Fruit fly (Drosophila melanogaster): ENCODE data around the gene Mical.

The Mical gene

DNA sequence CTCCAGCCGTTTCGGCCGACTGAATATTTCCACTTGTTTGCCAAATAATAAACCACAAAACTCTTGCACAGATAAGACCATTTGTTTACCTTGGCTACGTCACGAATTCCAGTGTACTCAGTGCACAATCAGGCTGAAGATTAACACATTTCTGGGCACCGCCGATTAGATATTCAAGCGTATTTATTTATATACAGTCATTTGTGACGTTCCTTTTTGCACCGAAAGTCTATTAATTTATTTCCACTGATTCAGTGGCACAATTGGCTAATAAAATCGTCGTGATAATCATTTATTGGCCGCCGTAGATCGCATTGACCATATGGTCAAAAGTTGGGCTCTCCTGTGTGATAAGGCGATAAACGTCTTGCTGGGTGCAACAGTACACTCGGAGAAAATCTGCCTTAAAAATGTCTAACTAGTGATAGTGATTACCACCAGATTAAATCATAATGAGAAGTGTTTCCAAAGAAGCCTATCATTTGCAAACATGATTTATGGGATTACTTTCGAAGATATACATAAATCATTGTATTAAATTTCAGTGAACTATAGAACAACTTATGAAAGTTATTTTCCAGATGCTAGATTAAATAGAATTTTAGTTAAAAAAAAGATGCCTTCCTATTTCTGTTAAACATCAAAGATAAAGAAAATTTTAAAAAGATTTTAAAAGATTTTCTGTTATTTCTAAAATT is 11.7 kb upstream of the Mical start:
- TF ChIP-seq Ets98B (GFP tag; IDR thresholded peaks at IDR 0.05) (no peak), EcR (GFP tag; optimal IDR thresholded peaks at IDR 0.05) (no peak), rn (GFP tag; IDR thresholded peaks at IDR 0.05) (no peak), Pif1A (GFP tag; optimal IDR thresholded peaks at IDR 0.05) (no peak), CG12605 (GFP tag; IDR thresholded peaks at IDR 0.05) (no peak), CG17806 (tag; optimal IDR thresholded peaks at IDR 0.05) (no peak), CG14655 (GFP tag; optimal IDR thresholded peaks at IDR 0.05) (no peak)

DNA sequence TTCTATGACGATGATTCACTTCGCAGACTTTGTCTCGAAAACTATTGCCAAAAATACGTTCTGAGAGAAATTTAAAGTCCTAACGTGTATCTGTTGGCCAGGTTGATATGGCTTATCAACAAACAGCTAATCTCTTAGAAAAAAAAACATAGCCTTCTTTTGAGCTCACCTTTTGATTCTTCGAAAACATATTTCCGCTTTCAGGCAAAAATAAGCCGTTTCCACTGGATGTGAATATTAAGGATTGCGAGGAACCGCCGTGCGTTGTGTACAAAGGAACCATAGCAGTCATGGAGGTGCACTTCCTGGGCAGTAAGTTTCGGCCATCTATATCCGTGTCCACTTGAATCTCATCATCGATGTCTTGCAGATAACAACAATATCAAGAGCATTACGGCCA is 10.9 kb upstream of the Mical start:
- TF ChIP-seq CG8301 (tag; optimal IDR thresholded peaks at IDR 0.05) (no peak), CG34367 (tag; optimal IDR thresholded peaks at IDR 0.05) (no peak), CG32121 (GFP tag; IDR thresholded peaks at IDR 0.05) (no peak), CG8159 (tag; optimal IDR thresholded peaks at IDR 0.05) (no peak), Pif1A (GFP tag; optimal IDR thresholded peaks at IDR 0.05) (no peak), CG12605 (GFP tag; IDR thresholded peaks at IDR 0.05) (no peak), D1 (tag; optimal IDR thresholded peaks at IDR 0.05) (no peak), CG9948 (tag; optimal IDR thresholded peaks at IDR 0.05) (no peak), CG15710 (tag; optimal IDR thresholded peaks at IDR 0.05) (no peak), EcR (GFP tag; optimal IDR thresholded peaks at IDR 0.05) (no peak), CG17806 (tag; optimal IDR thresholded peaks at IDR 0.05) (no peak)

dm6 chr3R:10052695-10053382 is 10.1 kb upstream of the Mical start, which contains the start of the genes Fancl and Npc2e:
Fancl (minus strand) TSS chr3R:10052869.
Npc2e (plus strand) TSS chr3R:10053332.
- TF ChIP-seq CG10348 (GFP tag; IDR thresholded peaks at IDR 0.05) (no peak), CG9948 (tag; optimal IDR thresholded peaks at IDR 0.05) (no peak), CG4496 (GFP tag; IDR thresholded peaks at IDR 0.05) (no peak), CG32121 (GFP tag; IDR thresholded peaks at IDR 0.05) (no peak), rn (GFP tag; IDR thresholded peaks at IDR 0.05) (no peak), Pif1B (GFP tag; optimal IDR thresholded peaks at IDR 0.05) (no peak), EcR (GFP tag; optimal IDR thresholded peaks at IDR 0.05) (no peak)

DNA sequence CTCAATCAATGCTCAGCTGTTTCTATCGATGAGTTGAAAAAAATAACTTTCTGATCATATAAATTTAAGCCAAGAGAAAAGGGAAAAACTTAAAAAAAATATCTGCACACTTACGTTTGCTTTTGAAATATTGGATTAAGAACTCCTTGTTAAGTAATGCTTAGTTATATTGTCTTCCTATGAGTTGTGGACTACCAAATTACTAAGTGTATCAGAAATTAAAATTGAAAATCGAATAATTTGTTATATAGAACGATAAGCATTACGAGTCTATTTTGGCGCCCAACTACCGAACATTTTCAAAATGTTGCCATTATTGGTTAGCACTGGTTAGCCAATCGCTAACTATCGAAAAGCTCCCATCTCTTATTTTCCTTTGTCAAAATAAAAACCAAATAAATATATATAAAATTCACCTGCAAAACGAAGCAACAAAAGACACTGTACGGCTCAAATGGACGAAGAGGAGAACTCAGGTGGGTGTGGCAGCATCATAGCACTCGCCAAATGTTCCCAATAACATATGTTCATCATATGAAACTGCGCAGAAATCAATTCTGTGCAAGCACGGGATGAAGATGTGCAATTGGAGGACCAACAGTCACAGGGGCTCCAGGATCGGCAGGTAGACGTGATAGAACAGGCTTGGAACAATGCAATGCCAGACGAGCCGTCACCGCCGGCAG is 6.3 kb upstream of the Mical start, which contains the start of gene ohgt:
Gene ohgt, plus strand, starts transcription at position 358 of the 686 bp plus-strand sequence.
- no peak for TF ChIP-seq CG13204 (GFP tag; optimal IDR thresholded peaks at IDR 0.05)
- peak; percentile 22 for TF ChIP-seq CG34367 (tag; optimal IDR thresholded peaks at IDR 0.05)
- no peak for TF ChIP-seq Snoo (tag; optimal IDR thresholded peaks at IDR 0.05)
- no peak for TF ChIP-seq CG15710 (tag; optimal IDR thresholded peaks at IDR 0.05)
- peak; percentile 27 for TF ChIP-seq CG9948 (tag; optimal IDR thresholded peaks at IDR 0.05)

dm6 chr3R:10048775-10048841 is 5.9 kb upstream of the Mical start, which contains the start of gene CG12811:
CG12811 (minus strand) TSS chr3R:10048797.
- TF ChIP-seq CG10348 (GFP tag; IDR thresholded peaks at IDR 0.05), result no peak
- no peak for TF ChIP-seq D1 (tag; optimal IDR thresholded peaks at IDR 0.05)
- no peak for TF ChIP-seq Ets98B (GFP tag; IDR thresholded peaks at IDR 0.05)
- no peak for TF ChIP-seq Snoo (tag; optimal IDR thresholded peaks at IDR 0.05)
- TF ChIP-seq CG12605 (GFP tag; IDR thresholded peaks at IDR 0.05), result no peak
- TF ChIP-seq CG34367 (tag; optimal IDR thresholded peaks at IDR 0.05), result no peak
- no peak for TF ChIP-seq CG15710 (tag; optimal IDR thresholded peaks at IDR 0.05)
- TF ChIP-seq gl (tag; optimal IDR thresholded peaks at IDR 0.05), result no peak
- no peak for TF ChIP-seq CG17806 (tag; optimal IDR thresholded peaks at IDR 0.05)
- no peak for TF ChIP-seq CG4496 (GFP tag; IDR thresholded peaks at IDR 0.05)
- TF ChIP-seq CG32121 (GFP tag; IDR thresholded peaks at IDR 0.05), result no peak
- TF ChIP-seq CG8159 (tag; optimal IDR thresholded peaks at IDR 0.05), result no peak
- no peak for TF ChIP-seq fd96Ca (GFP tag; IDR thresholded peaks at IDR 0.05)
- TF ChIP-seq EcR (GFP tag; optimal IDR thresholded peaks at IDR 0.05), result no peak
- TF ChIP-seq Pif1A (GFP tag; optimal IDR thresholded peaks at IDR 0.05), result no peak
- TF ChIP-seq CG9948 (tag; optimal IDR thresholded peaks at IDR 0.05), result no peak

DNA sequence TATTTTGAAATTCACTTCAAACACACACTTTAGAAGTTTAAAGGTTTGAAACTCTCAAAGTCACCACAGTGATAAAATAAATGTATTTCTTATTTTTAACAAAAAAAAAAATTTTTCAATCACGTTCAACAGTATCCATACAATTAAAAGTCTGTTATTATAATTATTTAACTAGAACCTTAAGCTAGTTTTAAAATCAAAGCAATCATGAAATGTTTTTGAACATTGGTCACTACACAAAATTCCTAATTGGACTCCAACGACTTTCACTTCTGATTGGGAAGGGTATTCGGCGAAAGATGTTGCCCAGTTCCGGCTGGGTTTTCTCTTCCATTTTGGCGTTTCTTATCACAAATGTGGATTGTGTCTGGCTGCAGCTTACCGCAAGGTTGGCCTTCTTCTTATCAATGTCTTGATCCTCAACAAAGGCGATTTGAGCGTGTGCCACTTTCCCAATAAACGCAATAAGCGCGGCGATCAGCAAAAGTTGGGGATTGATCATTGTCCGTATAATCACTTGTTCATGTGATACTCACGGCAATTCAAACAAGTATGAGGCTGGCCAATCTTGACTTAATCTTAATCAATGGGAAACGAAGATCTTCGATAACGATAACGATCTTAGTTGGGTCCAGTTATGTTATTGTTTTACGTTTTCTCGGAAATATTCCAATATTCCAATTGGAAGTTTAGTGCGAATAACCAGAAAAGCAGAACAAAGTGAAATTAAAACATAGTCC is 5.5 kb upstream of the Mical start:
- TF ChIP-seq CG8301 (tag; optimal IDR thresholded peaks at IDR 0.05) (peak; percentile 58), gl (tag; optimal IDR thresholded peaks at IDR 0.05) (no peak), Ets98B (GFP tag; IDR thresholded peaks at IDR 0.05) (no peak), CG17806 (tag; optimal IDR thresholded peaks at IDR 0.05) (peak; percentile 54), CG34367 (tag; optimal IDR thresholded peaks at IDR 0.05) (peak; percentile 29), CG15710 (tag; optimal IDR thresholded peaks at IDR 0.05) (peak; percentile 61), Snoo (tag; optimal IDR thresholded peaks at IDR 0.05) (peak; percentile 62), CG9948 (tag; optimal IDR thresholded peaks at IDR 0.05) (peak; percentile 44), CG8159 (tag; optimal IDR thresholded peaks at IDR 0.05) (peak; percentile 64)
